Fruit fly (Drosophila melanogaster) whole organism, embryonic: ENCODE measurements around the gene CG15528.
A peak's percentile ranks its signal among the peaks of the same experiment; 100 is the strongest.

Experiments
- Atf-2 ChIP-seq: fragments of 200-800 bp; sonication (Bioruptor generic); optimal IDR thresholded peaks from 2 replicates; lab custom pipeline; 2016; ENCODE audit warnings: missing biosample characterization, missing genetic modification characterization
- B-H2 ChIP-seq: fragments of 200-800 bp; sonication (Bioruptor generic); optimal IDR thresholded peaks from 2 replicates; lab custom pipeline; 2018; ENCODE audit warnings: missing biosample characterization, mild to moderate bottlenecking, missing genetic modification characterization
- BEAF-32 ChIP-seq: fragments of 200-800 bp; sonication (Bioruptor generic); optimal IDR thresholded peaks from 3 replicates; lab custom pipeline; 2017; ENCODE audit warnings: missing biosample characterization, missing genetic modification characterization, mild to moderate bottlenecking, moderate library complexity, missing genetic modification reagents
- BtbVII ChIP-seq: fragments of 200-800 bp; sonication (Bioruptor generic); optimal IDR thresholded peaks from 3 replicates; lab custom pipeline; 2017; ENCODE audit warnings: missing biosample characterization, mild to moderate bottlenecking, missing genetic modification characterization
- CG1024 ChIP-seq: fragments of 200-800 bp; sonication (Bioruptor generic); IDR thresholded peaks from 2 replicates; pipeline ENCODE4 v1.3.6; 2022; ENCODE audit warnings: missing biosample characterization, missing genetic modification characterization
- CG11695 ChIP-seq: fragments of 200-800 bp; sonication (Bioruptor generic); IDR thresholded peaks from 3 replicates; pipeline ENCODE4 v1.3.6; 2022; ENCODE audit warnings: missing biosample characterization, missing genetic modification characterization
- CG12299 ChIP-seq: fragments of 200-800 bp; sonication (Bioruptor generic); optimal IDR thresholded peaks from 2 replicates; lab custom pipeline; 2018; ENCODE audit warnings: missing biosample characterization, mild to moderate bottlenecking, missing genetic modification characterization
- CG12391 ChIP-seq: fragments of 200-800 bp; sonication (Bioruptor generic); optimal IDR thresholded peaks from 3 replicates; lab custom pipeline; 2018; ENCODE audit warnings: missing biosample characterization, mild to moderate bottlenecking, missing genetic modification characterization, moderate library complexity
- CG13287 ChIP-seq: fragments of 200-800 bp; sonication (Bioruptor generic); IDR thresholded peaks from 2 replicates; pipeline ENCODE4 v1.3.6; 2022; ENCODE audit warnings: missing biosample characterization, missing genetic modification characterization; ENCODE audit not compliant: partially characterized antibody
- CG13624 ChIP-seq: fragments of 200-800 bp; sonication (Bioruptor generic); optimal IDR thresholded peaks from 2 replicates; lab custom pipeline; 2016; ENCODE audit warnings: missing biosample characterization, missing genetic modification characterization
- CG17328 ChIP-seq: fragments of 200-800 bp; sonication (Bioruptor generic); IDR thresholded peaks from 2 replicates; pipeline ENCODE4 v1.3.6; 2022; ENCODE audit warnings: missing biosample characterization, missing genetic modification characterization
- CG2199 ChIP-seq: fragments of 200-800 bp; sonication (Bioruptor generic); IDR thresholded peaks from 3 replicates; pipeline ENCODE4 v1.3.6; 2022; ENCODE audit warnings: missing biosample characterization, missing genetic modification characterization
- CG30020 ChIP-seq: fragments of 200-800 bp; optimal IDR thresholded peaks from 2 replicates; lab custom pipeline; 2019; ENCODE audit warnings: missing biosample characterization, mild to moderate bottlenecking, missing genetic modification characterization, moderate library complexity
- CG4360 ChIP-seq: fragments of 200-800 bp; sonication (Bioruptor generic); IDR thresholded peaks from 2 replicates; pipeline ENCODE4 v1.3.6; 2022; ENCODE audit warnings: missing biosample characterization, missing genetic modification characterization
- CG4617 ChIP-seq: fragments of 200-800 bp; sonication (Bioruptor generic); optimal IDR thresholded peaks from 3 replicates; lab custom pipeline; 2016; ENCODE audit warnings: missing biosample characterization, missing genetic modification characterization, borderline replicate concordance
- CG4854 ChIP-seq: fragments of 200-800 bp; sonication (Bioruptor generic); optimal IDR thresholded peaks from 2 replicates; lab custom pipeline; 2016; ENCODE audit warnings: missing biosample characterization, missing genetic modification characterization, inconsistent platforms
- CG5245 ChIP-seq: fragments of 200-800 bp; sonication (Bioruptor generic); optimal IDR thresholded peaks from 3 replicates; lab custom pipeline; 2016; ENCODE audit warnings: missing biosample characterization, missing genetic modification characterization
- CG6272 ChIP-seq: fragments of 200-800 bp; sonication (Bioruptor generic); IDR thresholded peaks from 2 replicates; pipeline ENCODE4 v1.3.6; 2022; ENCODE audit warnings: missing biosample characterization, missing genetic modification characterization
- CG6683 ChIP-seq: fragments of 200-800 bp; sonication (Bioruptor generic); optimal IDR thresholded peaks from 2 replicates; lab custom pipeline; 2017; ENCODE audit warnings: missing biosample characterization, mild to moderate bottlenecking, missing genetic modification characterization, missing genetic modification reagents
- CG6765 ChIP-seq: fragments of 200-800 bp; sonication (Bioruptor generic); optimal IDR thresholded peaks from 3 replicates; lab custom pipeline; 2017; ENCODE audit warnings: missing biosample characterization, mild to moderate bottlenecking, missing genetic modification characterization
- CG7786 ChIP-seq: fragments of 200-800 bp; sonication (Bioruptor generic); optimal IDR thresholded peaks from 2 replicates; lab custom pipeline; 2016; ENCODE audit warnings: missing biosample characterization, missing genetic modification characterization
- CG9609 ChIP-seq: fragments of 200-800 bp; sonication (Bioruptor generic); optimal IDR thresholded peaks from 3 replicates; lab custom pipeline; 2016; ENCODE audit warnings: missing biosample characterization, missing genetic modification characterization
- CG9876 ChIP-seq: fragments of 200-800 bp; sonication (Bioruptor generic); optimal IDR thresholded peaks from 2 replicates; lab custom pipeline; 2016; ENCODE audit warnings: missing biosample characterization, missing genetic modification characterization
- CG9932 ChIP-seq: fragments of 200-800 bp; sonication (Bioruptor generic); IDR thresholded peaks from 2 replicates; pipeline ENCODE4 v1.3.6; 2022; ENCODE audit warnings: missing biosample characterization, missing genetic modification characterization
- CTCF ChIP-seq: fragments of 200-800 bp; sonication (Bioruptor generic); optimal IDR thresholded peaks from 2 replicates; lab custom pipeline; 2017; ENCODE audit warnings: missing biosample characterization, mild to moderate bottlenecking, missing genetic modification characterization, moderate library complexity
- D ChIP-seq, 2 experiments: fragments of 200-800 bp in 1 of 2; fragments of >200 bp in 1 of 2; sonication (Bioruptor generic) in 1 of 2; optimal IDR thresholded peaks; 2 replicates in 1 of 2; 3 replicates in 1 of 2; lab custom pipeline; 2017; ENCODE audit warnings: mild to moderate bottlenecking in 1 of 2, missing biosample characterization in 1 of 2, missing genetic modification characterization in 1 of 2, missing genetic modification reagents in 1 of 2
- Dip2 ChIP-seq: fragments of 200-800 bp; sonication (Bioruptor generic); IDR thresholded peaks from 2 replicates; pipeline ENCODE4 v1.3.6; 2022; ENCODE audit warnings: missing biosample characterization, missing genetic modification characterization
- Drgx ChIP-seq: fragments of 200-800 bp; sonication (Bioruptor generic); IDR thresholded peaks from 2 replicates; pipeline ENCODE4 v1.3.6; 2022; ENCODE audit warnings: missing biosample characterization, missing genetic modification characterization
- Fer1 ChIP-seq: fragments of 200-800 bp; sonication (Bioruptor generic); optimal IDR thresholded peaks from 2 replicates; lab custom pipeline; 2017; ENCODE audit warnings: missing biosample characterization, mild to moderate bottlenecking, missing genetic modification characterization
- H2.0 ChIP-seq: fragments of 200-800 bp; sonication (Bioruptor generic); IDR thresholded peaks from 2 replicates; pipeline ENCODE4 v1.3.6; 2022; ENCODE audit warnings: missing biosample characterization, missing genetic modification characterization
- MBD-R2 ChIP-seq: fragments of 200-800 bp; sonication (Bioruptor generic); IDR thresholded peaks from 2 replicates; pipeline ENCODE4 v1.3.6; 2022; ENCODE audit warnings: missing biosample characterization, missing genetic modification characterization
- Mes4 ChIP-seq: fragments of 200-800 bp; sonication (Bioruptor generic); optimal IDR thresholded peaks from 2 replicates; lab custom pipeline; 2016; ENCODE audit warnings: missing biosample characterization, missing genetic modification characterization
- Oaz ChIP-seq: fragments of 200-800 bp; sonication (Bioruptor generic); IDR thresholded peaks from 2 replicates; pipeline ENCODE4 v1.3.6; 2022; ENCODE audit warnings: missing biosample characterization, missing genetic modification characterization
- Oli ChIP-seq: fragments of 200-800 bp; sonication (Bioruptor generic); optimal IDR thresholded peaks from 2 replicates; lab custom pipeline; 2018; ENCODE audit warnings: missing biosample characterization, mild to moderate bottlenecking, missing genetic modification characterization, moderate library complexity
- Opbp ChIP-seq: fragments of 200-800 bp; sonication (Bioruptor generic); IDR thresholded peaks from 3 replicates; pipeline ENCODE4 v1.3.6; 2022; ENCODE audit warnings: missing biosample characterization, missing genetic modification characterization; ENCODE audit not compliant: partially characterized antibody
- Scr ChIP-seq: fragments of 200-800 bp; sonication (Bioruptor generic); IDR thresholded peaks from 2 replicates; pipeline ENCODE4 v1.3.6; 2022; ENCODE audit warnings: missing biosample characterization, missing genetic modification characterization; ENCODE audit not compliant: partially characterized antibody
- Side ChIP-seq: fragments of 200-800 bp; sonication (Bioruptor generic); optimal IDR thresholded peaks from 2 replicates; lab custom pipeline; 2016; ENCODE audit warnings: missing biosample characterization, missing genetic modification characterization
- ab ChIP-seq: fragments of 200-800 bp; sonication (Bioruptor generic); optimal IDR thresholded peaks from 2 replicates; lab custom pipeline; 2016; ENCODE audit warnings: missing biosample characterization, missing genetic modification characterization
- ap ChIP-seq: fragments of 200-800 bp; sonication (Bioruptor generic); IDR thresholded peaks from 2 replicates; pipeline ENCODE4 v1.3.6; 2022; ENCODE audit warnings: missing biosample characterization, missing genetic modification characterization
- bigmax ChIP-seq: fragments of 200-800 bp; sonication (Bioruptor generic); optimal IDR thresholded peaks from 2 replicates; lab custom pipeline; 2018; ENCODE audit warnings: missing biosample characterization, mild to moderate bottlenecking, missing genetic modification characterization
- cas ChIP-seq: fragments of 200-800 bp; sonication (Bioruptor generic); IDR thresholded peaks from 2 replicates; pipeline ENCODE4 v1.3.6; 2022; ENCODE audit warnings: missing biosample characterization, missing genetic modification characterization
- dmrt11E ChIP-seq: fragments of 200-800 bp; sonication (Bioruptor generic); optimal IDR thresholded peaks from 3 replicates; lab custom pipeline; 2018; ENCODE audit warnings: missing biosample characterization, mild to moderate bottlenecking, missing genetic modification characterization, moderate library complexity
- en ChIP-seq: fragments of 200-800 bp; sonication (Bioruptor generic); optimal IDR thresholded peaks from 2 replicates; lab custom pipeline; 2016; ENCODE audit warnings: missing biosample characterization, missing genetic modification characterization
- eve ChIP-seq, 2 experiments: fragments of >200 bp; optimal IDR thresholded peaks; 2 replicates each; lab custom pipeline; 2017; ENCODE audit warnings: missing biosample characterization in 2 of 2, missing genetic modification characterization in 2 of 2
- hbn ChIP-seq: fragments of 200-800 bp; sonication (Bioruptor generic); IDR thresholded peaks from 2 replicates; pipeline ENCODE4 v1.3.6; 2022; ENCODE audit warnings: missing biosample characterization, missing genetic modification characterization; ENCODE audit not compliant: partially characterized antibody
- odd ChIP-seq: fragments of 200-800 bp; sonication (Bioruptor generic); optimal IDR thresholded peaks from 2 replicates; lab custom pipeline; 2017; ENCODE audit warnings: missing biosample characterization, mild to moderate bottlenecking, missing genetic modification characterization
- rib ChIP-seq: fragments of 200-800 bp; sonication (Bioruptor generic); IDR thresholded peaks from 2 replicates; pipeline ENCODE4 v1.3.6; 2022; ENCODE audit warnings: missing biosample characterization, missing genetic modification characterization
- sima ChIP-seq: fragments of 200-800 bp; sonication (Bioruptor generic); optimal IDR thresholded peaks from 2 replicates; lab custom pipeline; 2016; ENCODE audit warnings: missing biosample characterization, missing genetic modification characterization
- stwl ChIP-seq: fragments of 200-800 bp; sonication (Bioruptor generic); optimal IDR thresholded peaks from 3 replicates; lab custom pipeline; 2018; ENCODE audit warnings: missing biosample characterization, mild to moderate bottlenecking, missing genetic modification characterization, moderate library complexity
- tll ChIP-seq, 2 experiments: fragments of 200-800 bp in 1 of 2; fragments of >200 bp in 1 of 2; sonication (Bioruptor generic) in 1 of 2; optimal IDR thresholded peaks; 2 replicates each; lab custom pipeline; 2017 to 2019; ENCODE audit warnings: missing biosample characterization in 2 of 2, missing genetic modification characterization in 2 of 2, mild to moderate bottlenecking in 1 of 2, moderate library complexity in 1 of 2
- unc-4 ChIP-seq: fragments of 200-800 bp; sonication (Bioruptor generic); IDR thresholded peaks from 2 replicates; pipeline ENCODE4 v1.3.6; 2022; ENCODE audit warnings: missing biosample characterization, missing genetic modification characterization; ENCODE audit not compliant: partially characterized antibody
- z ChIP-seq: fragments of 200-800 bp; sonication (Bioruptor generic); IDR thresholded peaks from 3 replicates; pipeline ENCODE4 v1.3.6; 2022; ENCODE audit warnings: missing biosample characterization, missing genetic modification characterization

CG15528 gene

dm6 chr3R:30039494-30039893 is 12.4 kb downstream of the CG15528 start, which contains the start of the genes janA, Sry-alpha and Sry-beta (continued):
- TF ChIP-seq hbn, result peak; percentile 99
- TF ChIP-seq Atf-2 (GFP tag; lab: Kevin White, UChicago), result no peak
- TF ChIP-seq BEAF-32, result peak; percentile 99
- no peak for TF ChIP-seq sima (GFP tag; lab: Kevin White, UChicago)
- TF ChIP-seq en (GFP tag; lab: Kevin White, UChicago), result no peak
- peak; percentile 29; the same call in 1 of the 2 replicates for TF ChIP-seq CG6272 (GFP tag; lab: Robert Waterston, UW)
- no peak for TF ChIP-seq Oaz (GFP tag; lab: Robert Waterston, UW)
- no peak for TF ChIP-seq Oli
- TF ChIP-seq CG9932 (GFP tag; lab: Robert Waterston, UW), result peak; percentile 43; the same call in 1 of the 2 replicates
- TF ChIP-seq ap (GFP tag; lab: Robert Waterston, UW), result no peak
- TF ChIP-seq Opbp, result peak; percentile 98
- no peak for TF ChIP-seq bigmax
- no peak for TF ChIP-seq CG17328
- no peak for TF ChIP-seq BtbVII (GFP tag; lab: Kevin White, UChicago)
- TF ChIP-seq CG30020 (tag; lab: Kevin White, UChicago), result peak; percentile 67
- no peak for TF ChIP-seq CG4854 (GFP tag; lab: Kevin White, UChicago)
- TF ChIP-seq Mes4 (GFP tag; lab: Kevin White, UChicago), result no peak
- TF ChIP-seq stwl (tag; lab: Kevin White, UChicago), result peak; percentile 77
- TF ChIP-seq CG12299 (tag; lab: Kevin White, UChicago), result no peak
- TF ChIP-seq Fer1, result peak; percentile 9
- TF ChIP-seq CG1024 (GFP tag; lab: Robert Waterston, UW), result no peak
- TF ChIP-seq z, result no peak
- no peak for TF ChIP-seq CG9876 (GFP tag; lab: Kevin White, UChicago)
- TF ChIP-seq dmrt11E (tag; lab: Kevin White, UChicago), result no peak
- no peak for TF ChIP-seq B-H2 (GFP tag; lab: Kevin White, UChicago)
- no peak for TF ChIP-seq Side
- TF ChIP-seq CG6683 (GFP tag; lab: Kevin White, UChicago), result no peak
- TF ChIP-seq odd, result no peak
- no peak for TF ChIP-seq Dip2 (GFP tag; lab: Robert Waterston, UW)
- TF ChIP-seq CG4617, result peak; percentile 92
- TF ChIP-seq CG12391 (tag; lab: Kevin White, UChicago), result peak; percentile 59
- TF ChIP-seq CG13624 (GFP tag; lab: Kevin White, UChicago), result no peak
- no peak for TF ChIP-seq D (optimal IDR thresholded peaks at IDR 0.05; lab: Kevin White, UChicago)
- no peak for TF ChIP-seq D (GFP tag; optimal IDR thresholded peaks at IDR 0.05; lab: Kevin White, UChicago)
- peak; percentile 99 for TF ChIP-seq unc-4 (GFP tag; lab: Robert Waterston, UW)
- no peak for TF ChIP-seq CG2199 (GFP tag; lab: Robert Waterston, UW)
- TF ChIP-seq CG13287 (GFP tag; lab: Robert Waterston, UW), result peak; percentile 100
- TF ChIP-seq Scr (GFP tag; lab: Robert Waterston, UW), result peak; percentile 99
- TF ChIP-seq CG5245, result no peak
- TF ChIP-seq CG9609, result no peak
- no peak for TF ChIP-seq CG7786 (GFP tag; lab: Kevin White, UChicago)
- no peak for TF ChIP-seq Drgx
- no peak for TF ChIP-seq H2.0 (GFP tag; lab: Robert Waterston, UW)
- no peak for TF ChIP-seq tll (GFP tag; optimal IDR thresholded peaks at IDR 0.05; lab: Kevin White, UChicago)
- no peak for TF ChIP-seq CG6765
- peak; percentile 35 for TF ChIP-seq CTCF
- TF ChIP-seq cas (GFP tag; lab: Robert Waterston, UW), result no peak
- TF ChIP-seq MBD-R2, result peak; percentile 93
- TF ChIP-seq eve (GFP tag; optimal IDR thresholded peaks at IDR 0.05; lab: Kevin White, UChicago), result no peak
- TF ChIP-seq CG11695, result no peak
- TF ChIP-seq rib (GFP tag; lab: Robert Waterston, UW), result no peak
- no peak for TF ChIP-seq ab
- TF ChIP-seq CG4360 (GFP tag; lab: Robert Waterston, UW), result no peak; the same call in 1 of the 2 replicates
